Worm (Caenorhabditis elegans): ENCODE results near the gene acs-1.

acs-1 gene

ce11 chrV:6513356-6513755 is 11.4 kb upstream of the acs-1 start:
- TF ChIP-seq nhr-12 (tag; optimal IDR thresholded peaks at IDR 0.05) (no peak), nhr-21 (tag; optimal IDR thresholded peaks at IDR 0.05) (peak; percentile 8), fos-1 (tag; optimal IDR thresholded peaks at IDR 0.05) (peak; percentile 7), mbf-1 (tag; optimal IDR thresholded peaks at IDR 0.05) (no peak), nhr-6 (tag; optimal IDR thresholded peaks at IDR 0.05) (no peak)

ce11 chrV:6513786-6514430 is 10.9 kb upstream of the acs-1 start:
- TF ChIP-seq ZK546.5 (tag; optimal IDR thresholded peaks at IDR 0.05) (no peak), skn-1 (tag; optimal IDR thresholded peaks at IDR 0.05) (no peak), unc-62 (GFP tag; optimal IDR thresholded peaks at IDR 0.05) (no peak), sma-9 (GFP tag; optimal IDR thresholded peaks at IDR 0.05) (peak; percentile 13), sma-9 (tag; optimal IDR thresholded peaks at IDR 0.05) (no peak), mab-5 (tag; optimal IDR thresholded peaks at IDR 0.05) (no peak), blmp-1 (tag; optimal IDR thresholded peaks at IDR 0.05; ENCODE audit: insufficient read depth) (no peak), nhr-25 (tag; optimal IDR thresholded peaks at IDR 0.05) (no peak), nhr-21 (tag; optimal IDR thresholded peaks at IDR 0.05) (peak; percentile 37)

- TF ChIP-seq nhr-129 (tag; optimal IDR thresholded peaks at IDR 0.05) = peak; percentile 87
- no peak for TF ChIP-seq peb-1 (tag; optimal IDR thresholded peaks at IDR 0.05)
- peak in 1 of 2 experiments; percentile 51 for TF ChIP-seq lsy-2 (tag; optimal IDR thresholded peaks at IDR 0.05)
- no peak for TF ChIP-seq lin-39 (tag; optimal IDR thresholded peaks at IDR 0.05)
- peak; percentile 34 for TF ChIP-seq lin-13 (GFP tag; optimal IDR thresholded peaks at IDR 0.05)
- no peak for TF ChIP-seq elt-3 (tag; optimal IDR thresholded peaks at IDR 0.05)
- peak; percentile 59 for TF ChIP-seq nhr-21 (tag; optimal IDR thresholded peaks at IDR 0.05)
- TF ChIP-seq dmd-4 (tag; optimal IDR thresholded peaks at IDR 0.05) = no peak
- TF ChIP-seq aly-2 (tag; optimal IDR thresholded peaks at IDR 0.05) = no peak
- TF ChIP-seq ztf-4 (tag; optimal IDR thresholded peaks at IDR 0.05) = peak; percentile 64
- no peak for TF ChIP-seq ceh-16 (tag; optimal IDR thresholded peaks at IDR 0.05)
- no peak for TF ChIP-seq C34F6.9 (tag; optimal IDR thresholded peaks at IDR 0.05)
- TF ChIP-seq fos-1 (tag; optimal IDR thresholded peaks at IDR 0.05) = peak; percentile 36
- TF ChIP-seq crh-2 (tag; optimal IDR thresholded peaks at IDR 0.05) = peak; percentile 60
- peak; percentile 43 for TF ChIP-seq Y55F3AM.14 (GFP tag; optimal IDR thresholded peaks at IDR 0.05)
- no peak for TF ChIP-seq zag-1 (tag; optimal IDR thresholded peaks at IDR 0.05)
- no peak for TF ChIP-seq nhr-11 (tag; optimal IDR thresholded peaks at IDR 0.05)
- no peak for TF ChIP-seq snpc-4 (tag; optimal IDR thresholded peaks at IDR 0.05)
- peak; percentile 51 for TF ChIP-seq nhr-25 (tag; optimal IDR thresholded peaks at IDR 0.05)
- no peak for TF ChIP-seq nhr-12 (tag; optimal IDR thresholded peaks at IDR 0.05)
- TF ChIP-seq ZK546.5 (tag; optimal IDR thresholded peaks at IDR 0.05) = no peak
- TF ChIP-seq elt-1 (tag; optimal IDR thresholded peaks at IDR 0.05) = no peak
- no peak for TF ChIP-seq gmeb-1 (tag; optimal IDR thresholded peaks at IDR 0.05)
- TF ChIP-seq nhr-77 (tag; optimal IDR thresholded peaks at IDR 0.05) = no peak
- TF ChIP-seq nhr-23 (tag; optimal IDR thresholded peaks at IDR 0.05) = no peak
- no peak for TF ChIP-seq R02D3.7 (tag; optimal IDR thresholded peaks at IDR 0.05)
- TF ChIP-seq ztf-1 (GFP tag; conservative IDR thresholded peaks at IDR 0.05) = no peak
- TF ChIP-seq blmp-1 (tag; optimal IDR thresholded peaks at IDR 0.05; ENCODE audit: insufficient read depth) = peak; percentile 37
- TF ChIP-seq sma-3 (GFP tag; optimal IDR thresholded peaks at IDR 0.05) = peak; percentile 59
- peak; percentile 17 for TF ChIP-seq F13H6.1 (tag; optimal IDR thresholded peaks at IDR 0.05)
- peak; percentile 17 for TF ChIP-seq mab-5 (tag; optimal IDR thresholded peaks at IDR 0.05)
- TF ChIP-seq mdl-1 (tag; optimal IDR thresholded peaks at IDR 0.05) = peak in 1 of 2 experiments; percentile 0
- no peak for TF ChIP-seq nhr-10 (tag; optimal IDR thresholded peaks at IDR 0.05)
- TF ChIP-seq alr-1 (tag; optimal IDR thresholded peaks at IDR 0.05) = no peak
- peak; percentile 43 for TF ChIP-seq nhr-6 (tag; optimal IDR thresholded peaks at IDR 0.05)
- no peak for TF ChIP-seq ztf-11 (tag; optimal IDR thresholded peaks at IDR 0.05)
- no peak for TF ChIP-seq lin-11 (tag; optimal IDR thresholded peaks at IDR 0.05)
- TF ChIP-seq unc-55 (GFP tag; optimal IDR thresholded peaks at IDR 0.05) = no peak
- TF ChIP-seq sma-9 (GFP tag; optimal IDR thresholded peaks at IDR 0.05) = peak; percentile 14
- no peak for TF ChIP-seq sma-9 (tag; optimal IDR thresholded peaks at IDR 0.05)
- TF ChIP-seq unc-39 (tag; optimal IDR thresholded peaks at IDR 0.05) = no peak
- no peak for TF ChIP-seq mbf-1 (tag; optimal IDR thresholded peaks at IDR 0.05)
- TF ChIP-seq egl-27 (tag; optimal IDR thresholded peaks at IDR 0.05) = no peak
- no peak for TF ChIP-seq skn-1 (tag; optimal IDR thresholded peaks at IDR 0.05)
- no peak for TF ChIP-seq nhr-237 (tag; optimal IDR thresholded peaks at IDR 0.05)
- no peak for TF ChIP-seq ceh-82 (tag; optimal IDR thresholded peaks at IDR 0.05)
- TF ChIP-seq unc-62 (GFP tag; optimal IDR thresholded peaks at IDR 0.05) = no peak
- peak; percentile 96 for TF ChIP-seq ama-1 (optimal IDR thresholded peaks at IDR 0.05)
- no peak for TF ChIP-seq sem-4 (tag; optimal IDR thresholded peaks at IDR 0.05)
These were observed 9.9 kb upstream of the acs-1 start, which contains the start of gene dpy-11 for ce11 chrV:6514887-6515324. TSS of gene dpy-11 (minus strand) at chrV:6515240.

Measured in whole organism, L2 larva.